Fruit fly (Drosophila melanogaster) whole organism, embryonic: ENCODE measurements around the gene CG43175.

Source experiments
- chn ChIP-seq: fragments of 200-800 bp; sonication (Bioruptor generic); optimal IDR thresholded peaks from 2 replicates; lab custom pipeline; 2016; ENCODE audit warnings: missing biosample characterization, missing genetic modification characterization
- gem ChIP-seq: fragments of 200-800 bp; sonication (Bioruptor generic); optimal IDR thresholded peaks from 2 replicates; lab custom pipeline; 2019; ENCODE audit warnings: missing biosample characterization, mild to moderate bottlenecking, missing genetic modification characterization, moderate library complexity

dm6 chr3R:17631176-17631865 lies 804 bp downstream of the CG43175 start:
- TF ChIP-seq gem (peak; percentile 16), chn (no peak)
